Worm (Caenorhabditis elegans): ENCODE results near the gene gly-8.
"Not testable (repeated sequence)": the region's sequence is repeated elsewhere in the genome, so short reads cannot be mapped to it uniquely, and the experiment has no call there.

DNA sequence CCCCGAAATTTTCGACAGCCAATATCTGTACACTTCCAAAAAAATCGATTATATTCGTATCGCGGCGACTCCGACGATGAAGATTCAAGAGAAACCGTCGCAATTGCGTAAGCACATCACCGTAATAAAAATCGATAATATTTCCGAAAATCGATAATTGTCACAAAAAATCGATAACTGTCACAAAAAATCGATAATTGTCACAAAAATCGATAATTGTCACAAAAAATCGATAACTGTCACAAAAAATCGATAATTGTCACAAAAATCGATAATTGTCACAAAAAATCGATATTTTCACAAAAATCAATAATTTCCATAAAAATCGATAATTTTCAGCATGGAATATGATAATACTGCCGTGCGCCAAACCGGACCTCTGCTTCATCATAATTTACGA is 10.7 kb upstream of the gly-8 start:
- TF ChIP-seq lin-39 (tag; optimal IDR thresholded peaks at IDR 0.05); D1046.2 (GFP tag; IDR thresholded peaks at IDR 0.05); ces-1 (GFP tag; optimal IDR thresholded peaks at IDR 0.05); rbr-2 (tag; optimal IDR thresholded peaks at IDR 0.05); ctbp-1 (GFP tag; IDR thresholded peaks at IDR 0.05); daf-16 (GFP tag; optimal IDR thresholded peaks at IDR 0.05); daf-16 (tag; optimal IDR thresholded peaks at IDR 0.05); lir-3 (tag; optimal IDR thresholded peaks at IDR 0.05): not testable (repeated sequence)

Data from whole organism, L4 larva.